Fruit fly (Drosophila melanogaster): ENCODE results near the gene BigH1.

BigH1 gene

DNA sequence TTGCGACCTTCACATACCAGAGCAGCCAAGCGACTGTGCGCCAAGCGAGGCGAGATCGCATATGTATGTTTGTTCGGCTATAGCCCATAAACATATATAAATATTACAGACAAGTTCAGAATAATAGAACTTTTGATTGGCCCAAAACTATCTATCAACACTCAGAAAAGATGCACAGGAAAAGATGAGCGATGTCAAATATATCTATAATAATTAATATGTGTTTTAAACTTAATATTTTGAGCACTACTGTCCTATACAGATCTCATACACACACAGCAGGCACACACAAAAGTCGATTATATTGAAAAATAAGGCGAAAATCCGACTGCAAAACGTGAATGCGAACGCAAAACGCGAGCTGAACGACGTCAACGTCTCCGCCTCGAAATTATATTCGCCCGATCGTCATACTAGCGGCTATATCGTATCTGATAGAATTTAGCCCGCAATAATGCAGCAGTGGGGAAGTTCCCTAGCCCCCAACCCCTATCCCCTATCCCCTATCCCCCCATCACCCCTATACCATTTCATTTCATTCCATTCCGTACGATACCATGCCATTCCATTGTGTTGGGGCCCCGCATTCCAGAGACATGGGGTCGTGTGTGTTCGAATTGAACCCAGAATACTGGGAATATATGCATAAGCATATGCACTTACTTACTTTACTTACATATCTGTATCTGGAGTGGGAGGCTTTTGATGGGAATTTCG, 48.4 kb downstream of the BigH1 start (continued):
- TF ChIP-seq Mrtf (GFP tag; IDR thresholded peaks at IDR 0.05) (no peak), cg (GFP tag; optimal IDR thresholded peaks at IDR 0.05) (no peak), Fer1 (GFP tag; optimal IDR thresholded peaks at IDR 0.05) (peak; percentile 25), Camta (GFP tag; optimal IDR thresholded peaks at IDR 0.05) (no peak), Dek (tag; optimal IDR thresholded peaks at IDR 0.05) (peak; percentile 29), oc (tag; optimal IDR thresholded peaks at IDR 0.05) (no peak), HLH54F (GFP tag; optimal IDR thresholded peaks at IDR 0.05) (no peak), kay (GFP tag; optimal IDR thresholded peaks at IDR 0.05) (no peak), fd102C (GFP tag; optimal IDR thresholded peaks at IDR 0.05) (no peak), CG2116 (GFP tag; optimal IDR thresholded peaks at IDR 0.05) (no peak), Hmx (GFP tag; optimal IDR thresholded peaks at IDR 0.05) (no peak), E2f1 (GFP tag; IDR thresholded peaks at IDR 0.05) (peak; percentile 52; the same call in 1 of the 2 replicates), scrt (GFP tag; optimal IDR thresholded peaks at IDR 0.05) (peak; percentile 2), pan (optimal IDR thresholded peaks at IDR 0.05) (no peak), pan (GFP tag; optimal IDR thresholded peaks at IDR 0.05 in 1 of 2, IDR thresholded peaks at IDR 0.05 in 1 of 2) (peak in 1 of 2 experiments; percentile 54), lmd (GFP tag; IDR thresholded peaks at IDR 0.05) (peak; percentile 31; the same call in 1 of the 2 replicates), twi (tag; optimal IDR thresholded peaks at IDR 0.05) (no peak), CG6765 (GFP tag; optimal IDR thresholded peaks at IDR 0.05) (peak; percentile 0), repo (GFP tag; optimal IDR thresholded peaks at IDR 0.05) (no peak), ham (GFP tag; IDR thresholded peaks at IDR 0.05) (no peak), Hr3 (GFP tag; optimal IDR thresholded peaks at IDR 0.05) (no peak), CG15011 (GFP tag; optimal IDR thresholded peaks at IDR 0.05) (peak; percentile 28), cwo (GFP tag; optimal IDR thresholded peaks at IDR 0.05) (peak; percentile 49), Hr51 (GFP tag; optimal IDR thresholded peaks at IDR 0.05) (peak in 1 of 2 experiments; percentile 9), al (GFP tag; IDR thresholded peaks at IDR 0.05) (peak; percentile 49; the same call in 1 of the 2 replicates), sens (GFP tag) (peak; percentile 19), org-1 (GFP tag; optimal IDR thresholded peaks at IDR 0.05) (peak; percentile 8), Adf1 (GFP tag; IDR thresholded peaks at IDR 0.05) (peak; percentile 17; the same call in 1 of the 2 replicates), CG1024 (GFP tag; IDR thresholded peaks at IDR 0.05) (no peak), CG10147 (GFP tag; optimal IDR thresholded peaks at IDR 0.05) (peak; percentile 27), CG12659 (GFP tag; optimal IDR thresholded peaks at IDR 0.05) (peak; percentile 27), CG12769 (tag; optimal IDR thresholded peaks at IDR 0.05) (peak; percentile 62), CG6813 (GFP tag; optimal IDR thresholded peaks at IDR 0.05) (peak; percentile 21), Ptx1 (GFP tag; IDR thresholded peaks at IDR 0.05) (peak; percentile 47; the same call in 1 of the 2 replicates), CG15269 (tag; optimal IDR thresholded peaks at IDR 0.05) (peak; percentile 40), CG3847 (GFP tag; IDR thresholded peaks at IDR 0.05) (0 out of 2 replicates have a peak, but pooled peaks have one; percentile 13), CG31365 (tag; optimal IDR thresholded peaks at IDR 0.05) (no peak), CG10565 (GFP tag; optimal IDR thresholded peaks at IDR 0.05) (no peak), Med (GFP tag) (peak; percentile 50), caup (GFP tag; optimal IDR thresholded peaks at IDR 0.05; ENCODE audit: severe bottlenecking) (peak; percentile 35), HmgZ (tag; optimal IDR thresholded peaks at IDR 0.05) (peak; percentile 4), CG18011 (GFP tag; optimal IDR thresholded peaks at IDR 0.05) (no peak), CG9932 (GFP tag; IDR thresholded peaks at IDR 0.05) (peak; percentile 39; the same call in 1 of the 2 replicates), Atf6 (GFP tag; IDR thresholded peaks at IDR 0.05) (peak; percentile 52; the same call in 1 of the 2 replicates), pfk (GFP tag; optimal IDR thresholded peaks at IDR 0.05) (peak; percentile 56), Dbx (GFP tag; IDR thresholded peaks at IDR 0.05) (no peak), Poxn (GFP tag; IDR thresholded peaks at IDR 0.05) (no peak), Deaf1 (tag; optimal IDR thresholded peaks at IDR 0.05) (peak; percentile 16), Chrac-16 (GFP tag; optimal IDR thresholded peaks at IDR 0.05) (no peak)

Data from whole organism, embryonic.